Fruit fly (Drosophila melanogaster): ENCODE measurements around the gene eg.
A peak's percentile ranks its signal among the peaks of the same experiment; 100 is the strongest.

Gene eg

dm6 chr3L:21832203-21833160 is 24.0 kb downstream of the eg start, which contains the start of the genes CG7148 and Nopp140 (continued):
- TF ChIP-seq MBD-R2 (GFP tag; IDR thresholded peaks at IDR 0.05): peak; percentile 82
- TF ChIP-seq CrebB (tag; optimal IDR thresholded peaks at IDR 0.05): peak; percentile 47
- peak; percentile 60 for TF ChIP-seq al (GFP tag; IDR thresholded peaks at IDR 0.05)
- TF ChIP-seq sens (GFP tag): peak; percentile 84
- TF ChIP-seq CG18476 (GFP tag; optimal IDR thresholded peaks at IDR 0.05): no peak
- peak; percentile 14 for TF ChIP-seq CG9797 (GFP tag; optimal IDR thresholded peaks at IDR 0.05)
- TF ChIP-seq ash1 (GFP tag; optimal IDR thresholded peaks at IDR 0.05): peak; percentile 45
- peak; percentile 79 for TF ChIP-seq CG11456 (GFP tag; IDR thresholded peaks at IDR 0.05)
- peak; percentile 95 for TF ChIP-seq Ets65A (GFP tag)
- no peak for TF ChIP-seq CG10565 (GFP tag; optimal IDR thresholded peaks at IDR 0.05)
- TF ChIP-seq cad (GFP tag; optimal IDR thresholded peaks at IDR 0.05): no peak
- TF ChIP-seq pb (GFP tag; optimal IDR thresholded peaks at IDR 0.05): peak; percentile 19
- peak; percentile 7 for TF ChIP-seq Nf-YB (GFP tag; optimal IDR thresholded peaks at IDR 0.05)
- TF ChIP-seq Drgx (GFP tag; IDR thresholded peaks at IDR 0.05): peak; percentile 66
- TF ChIP-seq ro (GFP tag; IDR thresholded peaks at IDR 0.05): no peak; the same call in 1 of the 2 replicates
- peak; percentile 61 for TF ChIP-seq CG31441 (GFP tag; IDR thresholded peaks at IDR 0.05)
- TF ChIP-seq CG17802 (tag; optimal IDR thresholded peaks at IDR 0.05): peak; percentile 78
- no peak for TF ChIP-seq Dip2 (GFP tag; IDR thresholded peaks at IDR 0.05)
- peak; percentile 49 for TF ChIP-seq Ssrp (tag; optimal IDR thresholded peaks at IDR 0.05)
- peak; percentile 8; the same call in 1 of the 3 replicates for TF ChIP-seq sr (GFP tag; IDR thresholded peaks at IDR 0.05)
- TF ChIP-seq CG30403 (GFP tag; optimal IDR thresholded peaks at IDR 0.05): peak; percentile 68
- TF ChIP-seq CG10654 (GFP tag; optimal IDR thresholded peaks at IDR 0.05): peak; percentile 48
- TF ChIP-seq Atf6 (GFP tag; IDR thresholded peaks at IDR 0.05): peak; percentile 52; the same call in 1 of the 2 replicates
- no peak for TF ChIP-seq CG10462 (GFP tag; optimal IDR thresholded peaks at IDR 0.05)
- peak; percentile 100 for TF ChIP-seq wek (GFP tag; optimal IDR thresholded peaks at IDR 0.05)
- peak; percentile 77 for TF ChIP-seq CG15514 (GFP tag; optimal IDR thresholded peaks at IDR 0.05)
- peak; percentile 64; the same call in 1 of the 2 replicates for TF ChIP-seq CG1024 (GFP tag; IDR thresholded peaks at IDR 0.05)
- TF ChIP-seq gem (tag; optimal IDR thresholded peaks at IDR 0.05): peak; percentile 72
- TF ChIP-seq Lpt (GFP tag; optimal IDR thresholded peaks at IDR 0.05): no peak
- peak; percentile 69 for TF ChIP-seq Xrp1 (GFP tag; IDR thresholded peaks at IDR 0.05)
- TF ChIP-seq CG11560 (tag; IDR thresholded peaks at IDR 0.05): no peak
- TF ChIP-seq CG34422 (GFP tag; IDR thresholded peaks at IDR 0.05): peak; percentile 91
- peak; percentile 51; the same call in 1 of the 2 replicates for TF ChIP-seq ttk (GFP tag; IDR thresholded peaks at IDR 0.05)
- peak; percentile 75 for TF ChIP-seq Antp (GFP tag; optimal IDR thresholded peaks at IDR 0.05)
- TF ChIP-seq HHEX (GFP tag; optimal IDR thresholded peaks at IDR 0.05): peak; percentile 47
- peak; percentile 30 for TF ChIP-seq CG7928 (GFP tag; optimal IDR thresholded peaks at IDR 0.05)
- TF ChIP-seq CG10274 (GFP tag; optimal IDR thresholded peaks at IDR 0.05): no peak
- peak; percentile 1 for TF ChIP-seq kay (GFP tag; optimal IDR thresholded peaks at IDR 0.05)
- TF ChIP-seq bab2 (GFP tag; optimal IDR thresholded peaks at IDR 0.05): peak; percentile 45
- peak; percentile 47 for TF ChIP-seq pum (GFP tag; optimal IDR thresholded peaks at IDR 0.05)
- peak; percentile 10 for TF ChIP-seq eyg (GFP tag; optimal IDR thresholded peaks at IDR 0.05)
- TF ChIP-seq slbo (GFP tag; IDR thresholded peaks at IDR 0.05): peak; percentile 85
- TF ChIP-seq CG8290 (GFP tag; optimal IDR thresholded peaks at IDR 0.05): peak; percentile 32
- TF ChIP-seq CG8290 (tag; optimal IDR thresholded peaks at IDR 0.05): peak in 1 of 2 experiments; percentile 94
- TF ChIP-seq nerfin-2 (GFP tag; IDR thresholded peaks at IDR 0.05; ENCODE audit: partially characterized antibody): no peak
- peak; percentile 22 for TF ChIP-seq ATbp (GFP tag; optimal IDR thresholded peaks at IDR 0.05)
- TF ChIP-seq CG12071 (GFP tag; optimal IDR thresholded peaks at IDR 0.05): peak; percentile 54
- no peak for TF ChIP-seq yki (optimal IDR thresholded peaks at IDR 0.05)
- TF ChIP-seq onecut (GFP tag; IDR thresholded peaks at IDR 0.05): peak; percentile 58
- TF ChIP-seq CG8765 (GFP tag; IDR thresholded peaks at IDR 0.05): peak; percentile 51; the same call in 1 of the 2 replicates

All from whole organism, embryonic.